Worm (Caenorhabditis elegans): ENCODE results near the gene Y43B11AR.3.

DNA sequence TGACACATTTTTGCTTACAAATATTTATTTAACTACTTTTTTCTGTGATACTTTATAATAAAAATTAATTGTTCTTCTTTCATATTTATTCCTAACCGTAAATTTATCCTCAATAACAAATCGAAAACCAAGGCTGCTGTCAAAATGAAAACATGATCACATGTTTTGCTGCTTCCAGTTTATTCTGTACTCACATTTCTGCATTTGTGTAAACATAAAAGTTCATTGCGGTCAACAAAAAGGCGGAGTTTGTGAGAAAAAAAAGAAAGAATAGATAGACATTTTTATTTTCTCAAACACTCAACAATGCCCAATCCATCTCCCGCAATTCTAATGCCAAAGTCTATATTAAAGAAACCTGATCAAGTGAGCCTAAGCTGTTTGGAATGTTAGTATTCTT lies 47.7 kb downstream of the Y43B11AR.3 start, which contains the start of gene C06G3.3:
- no peak for TF ChIP-seq ceh-48 (tag; optimal IDR thresholded peaks at IDR 0.05)
- TF ChIP-seq ahr-1 (tag; optimal IDR thresholded peaks at IDR 0.05): no peak
- no peak for TF ChIP-seq ets-4 (tag; optimal IDR thresholded peaks at IDR 0.05)
- TF ChIP-seq pros-1 (tag; optimal IDR thresholded peaks at IDR 0.05): no peak
- TF ChIP-seq fax-1 (tag; optimal IDR thresholded peaks at IDR 0.05): no peak
- TF ChIP-seq che-1 (tag; optimal IDR thresholded peaks at IDR 0.05): no peak
- TF ChIP-seq ceh-9 (tag; optimal IDR thresholded peaks at IDR 0.05): no peak
- TF ChIP-seq pqm-1 (tag; optimal IDR thresholded peaks at IDR 0.05): no peak
- TF ChIP-seq ama-1 (optimal IDR thresholded peaks at IDR 0.05): no peak
- TF ChIP-seq fkh-10 (GFP tag; optimal IDR thresholded peaks at IDR 0.05): no peak
